Fruit fly (Drosophila melanogaster): ENCODE results near the gene Atx-1.

Gene Atx-1

DNA sequence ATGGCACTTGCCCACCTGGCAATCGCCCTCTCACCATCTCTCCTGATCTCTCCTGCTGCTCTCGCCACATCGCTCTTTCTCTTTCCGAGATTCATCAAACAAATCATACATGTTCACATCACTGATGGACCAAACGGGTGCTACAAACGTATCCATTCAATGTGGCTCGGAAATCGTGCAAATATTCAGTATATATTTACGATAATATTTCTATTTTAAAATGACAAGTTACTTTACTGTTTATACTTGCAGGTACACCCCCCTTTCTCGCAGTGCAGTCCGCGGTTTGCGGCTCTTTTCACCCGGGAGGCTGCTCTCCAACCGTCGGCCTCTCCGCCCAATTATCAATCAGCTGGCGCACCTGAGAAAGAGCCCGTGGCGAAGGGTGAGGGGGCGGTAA is 31.5 kb upstream of the Atx-1 start (continued):
- TF ChIP-seq Blimp-1 (GFP tag; optimal IDR thresholded peaks at IDR 0.05) (no peak), spab (GFP tag; optimal IDR thresholded peaks at IDR 0.05) (no peak), Hr39 (GFP tag; optimal IDR thresholded peaks at IDR 0.05) (no peak), Eip93F (GFP tag; optimal IDR thresholded peaks at IDR 0.05) (peak; percentile 73), esn (GFP tag; optimal IDR thresholded peaks at IDR 0.05) (peak; percentile 77), Sox102F (GFP tag; optimal IDR thresholded peaks at IDR 0.05) (peak; percentile 78), eg (GFP tag; IDR thresholded peaks at IDR 0.05) (peak; percentile 93), CG8119 (GFP tag; IDR thresholded peaks at IDR 0.05) (peak; percentile 92), vri (GFP tag; optimal IDR thresholded peaks at IDR 0.05) (peak; percentile 57), CG11294 (GFP tag; IDR thresholded peaks at IDR 0.05) (peak; percentile 70; the same call in 1 of the 2 replicates), Met (GFP tag; optimal IDR thresholded peaks at IDR 0.05) (no peak), CG31627 (GFP tag; optimal IDR thresholded peaks at IDR 0.05) (peak; percentile 71), Hr4 (GFP tag; optimal IDR thresholded peaks at IDR 0.05) (peak; percentile 88)

DNA sequence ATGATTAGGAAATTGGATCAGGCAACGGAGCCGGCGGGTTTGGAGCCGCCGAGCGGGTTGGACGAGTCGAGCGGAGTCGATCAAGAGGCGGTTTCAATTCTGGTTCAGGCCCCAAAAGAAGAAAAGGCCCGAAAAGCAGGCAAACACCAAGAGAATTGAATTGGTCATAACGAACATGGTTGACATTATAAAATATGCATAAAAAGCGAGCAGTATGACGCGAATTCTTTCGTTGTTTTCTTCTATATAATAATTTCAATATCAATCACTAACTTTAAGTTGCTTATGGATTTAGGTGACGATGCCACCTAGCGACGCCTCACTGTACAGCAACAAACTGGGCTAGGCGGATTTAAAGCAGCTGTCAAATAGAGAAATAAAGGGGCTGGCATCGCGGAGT is 30.1 kb upstream of the Atx-1 start:
- no peak for TF ChIP-seq fd85E (GFP tag; optimal IDR thresholded peaks at IDR 0.05)
- peak; percentile 37; the same call in 1 of the 2 replicates for TF ChIP-seq CG11294 (GFP tag; IDR thresholded peaks at IDR 0.05)
- TF ChIP-seq CG6276 (GFP tag; optimal IDR thresholded peaks at IDR 0.05): no peak
- TF ChIP-seq eg (GFP tag; IDR thresholded peaks at IDR 0.05): peak; percentile 68
- peak; percentile 29; the same call in 1 of the 2 replicates for TF ChIP-seq CG15336 (GFP tag; IDR thresholded peaks at IDR 0.05)
- TF ChIP-seq Gug (GFP tag; IDR thresholded peaks at IDR 0.05): peak; percentile 37; the same call in 1 of the 2 replicates
- peak; percentile 60; the same call in 1 of the 3 replicates for TF ChIP-seq CG6163 (GFP tag; IDR thresholded peaks at IDR 0.05)

DNA sequence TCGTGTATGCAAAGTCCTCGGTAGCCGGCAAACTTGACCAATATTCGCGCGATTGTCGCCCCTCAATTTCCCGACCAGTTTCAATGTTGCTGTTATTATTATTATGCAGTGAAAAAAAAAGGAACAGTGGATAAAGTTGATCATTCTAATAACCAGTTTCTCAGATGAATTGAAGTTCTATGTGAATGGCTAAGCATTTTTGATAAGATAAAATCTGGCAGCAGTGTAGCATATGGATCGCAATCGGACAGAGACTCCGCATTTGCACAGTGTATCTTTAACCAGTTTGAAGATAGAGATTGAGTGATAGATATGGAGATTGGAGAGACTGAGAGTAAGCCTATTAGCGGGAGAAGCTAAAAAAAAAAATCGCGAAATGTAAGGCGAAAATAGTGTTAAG is 29.6 kb upstream of the Atx-1 start:
- TF ChIP-seq Ets21C (GFP tag; optimal IDR thresholded peaks at IDR 0.05) (peak; percentile 23), CG10669 (GFP tag; optimal IDR thresholded peaks at IDR 0.05) (peak; percentile 45), CG10631 (GFP tag; optimal IDR thresholded peaks at IDR 0.05) (peak; percentile 71), net (GFP tag; optimal IDR thresholded peaks at IDR 0.05) (peak; percentile 80), cyc (GFP tag; optimal IDR thresholded peaks at IDR 0.05) (peak; percentile 67), topi (GFP tag; optimal IDR thresholded peaks at IDR 0.05) (peak; percentile 74), CG34406 (GFP tag; optimal IDR thresholded peaks at IDR 0.05) (peak; percentile 56), lz (GFP tag; optimal IDR thresholded peaks at IDR 0.05) (peak; percentile 69), Eip78C (GFP tag) (peak; percentile 93), Blimp-1 (GFP tag; optimal IDR thresholded peaks at IDR 0.05) (no peak), Hr4 (GFP tag; optimal IDR thresholded peaks at IDR 0.05) (peak; percentile 97), CG6276 (GFP tag; optimal IDR thresholded peaks at IDR 0.05) (peak; percentile 88), Sox15 (GFP tag; optimal IDR thresholded peaks at IDR 0.05) (peak; percentile 45), CG11902 (GFP tag; optimal IDR thresholded peaks at IDR 0.05) (peak; percentile 26), vri (GFP tag; optimal IDR thresholded peaks at IDR 0.05) (peak; percentile 23), CG4318 (GFP tag; optimal IDR thresholded peaks at IDR 0.05) (peak; percentile 90), eg (GFP tag; IDR thresholded peaks at IDR 0.05) (peak; percentile 96), esn (GFP tag; optimal IDR thresholded peaks at IDR 0.05) (peak; percentile 56), Hr39 (GFP tag; optimal IDR thresholded peaks at IDR 0.05) (peak; percentile 58), CG7368 (GFP tag; optimal IDR thresholded peaks at IDR 0.05) (peak; percentile 76), Met (GFP tag; optimal IDR thresholded peaks at IDR 0.05) (peak; percentile 62), salr (GFP tag; optimal IDR thresholded peaks at IDR 0.05) (peak; percentile 28 to 72), pdm3 (GFP tag; optimal IDR thresholded peaks at IDR 0.05) (peak; percentile 87), CG6792 (GFP tag; optimal IDR thresholded peaks at IDR 0.05) (peak; percentile 66), CG6163 (GFP tag; IDR thresholded peaks at IDR 0.05) (peak; percentile 90), OdsH (GFP tag; optimal IDR thresholded peaks at IDR 0.05) (peak; percentile 85), svp (GFP tag) (peak; percentile 74), CG6808 (GFP tag; optimal IDR thresholded peaks at IDR 0.05) (peak; percentile 36), Lpt (GFP tag; optimal IDR thresholded peaks at IDR 0.05) (peak; percentile 90), Eip75B (GFP tag; optimal IDR thresholded peaks at IDR 0.05) (peak; percentile 75), fd85E (GFP tag; optimal IDR thresholded peaks at IDR 0.05) (peak; percentile 26), Sox102F (GFP tag; optimal IDR thresholded peaks at IDR 0.05) (peak; percentile 59), acj6 (GFP tag; optimal IDR thresholded peaks at IDR 0.05) (peak; percentile 72), Sox14 (GFP tag; optimal IDR thresholded peaks at IDR 0.05) (peak; percentile 76), CG16779 (tag; optimal IDR thresholded peaks at IDR 0.05) (peak; percentile 43), CG3919 (GFP tag; optimal IDR thresholded peaks at IDR 0.05) (peak; percentile 85), CG31627 (GFP tag; optimal IDR thresholded peaks at IDR 0.05) (peak; percentile 64), CG8632 (GFP tag; optimal IDR thresholded peaks at IDR 0.05) (peak; percentile 63), CG15336 (GFP tag; IDR thresholded peaks at IDR 0.05) (peak; percentile 94), Hr38 (GFP tag; optimal IDR thresholded peaks at IDR 0.05) (peak; percentile 75), Smox (GFP tag; optimal IDR thresholded peaks at IDR 0.05) (peak; percentile 45)

All from whole organism, prepupa.